Worm (Caenorhabditis elegans): ENCODE measurements around the gene R102.4.

R102.4 gene

ce11 chrIV:10737011-10737553, 42.0 kb upstream of the R102.4 start, which contains the start of gene grl-21 (continued):
- TF ChIP-seq lsy-27 (tag; optimal IDR thresholded peaks at IDR 0.05; ENCODE audit: borderline replicate concordance, insufficient read depth) (no peak), nfya-1 (tag; optimal IDR thresholded peaks at IDR 0.05; ENCODE audit: borderline replicate concordance, insufficient read depth) (no peak), mxl-1 (tag; optimal IDR thresholded peaks at IDR 0.05) (no peak), ama-1 (optimal IDR thresholded peaks at IDR 0.05) (no peak), ama-1 (GFP tag; optimal IDR thresholded peaks at IDR 0.05) (no peak), gei-17 (GFP tag; optimal IDR thresholded peaks at IDR 0.05) (no peak), snpc-1.1 (tag; optimal IDR thresholded peaks at IDR 0.05; ENCODE audit: insufficient read depth) (no peak), attf-6 (GFP tag; IDR thresholded peaks at IDR 0.05) (no peak), lir-1 (GFP tag; conservative IDR thresholded peaks at IDR 0.05) (no peak)

DNA sequence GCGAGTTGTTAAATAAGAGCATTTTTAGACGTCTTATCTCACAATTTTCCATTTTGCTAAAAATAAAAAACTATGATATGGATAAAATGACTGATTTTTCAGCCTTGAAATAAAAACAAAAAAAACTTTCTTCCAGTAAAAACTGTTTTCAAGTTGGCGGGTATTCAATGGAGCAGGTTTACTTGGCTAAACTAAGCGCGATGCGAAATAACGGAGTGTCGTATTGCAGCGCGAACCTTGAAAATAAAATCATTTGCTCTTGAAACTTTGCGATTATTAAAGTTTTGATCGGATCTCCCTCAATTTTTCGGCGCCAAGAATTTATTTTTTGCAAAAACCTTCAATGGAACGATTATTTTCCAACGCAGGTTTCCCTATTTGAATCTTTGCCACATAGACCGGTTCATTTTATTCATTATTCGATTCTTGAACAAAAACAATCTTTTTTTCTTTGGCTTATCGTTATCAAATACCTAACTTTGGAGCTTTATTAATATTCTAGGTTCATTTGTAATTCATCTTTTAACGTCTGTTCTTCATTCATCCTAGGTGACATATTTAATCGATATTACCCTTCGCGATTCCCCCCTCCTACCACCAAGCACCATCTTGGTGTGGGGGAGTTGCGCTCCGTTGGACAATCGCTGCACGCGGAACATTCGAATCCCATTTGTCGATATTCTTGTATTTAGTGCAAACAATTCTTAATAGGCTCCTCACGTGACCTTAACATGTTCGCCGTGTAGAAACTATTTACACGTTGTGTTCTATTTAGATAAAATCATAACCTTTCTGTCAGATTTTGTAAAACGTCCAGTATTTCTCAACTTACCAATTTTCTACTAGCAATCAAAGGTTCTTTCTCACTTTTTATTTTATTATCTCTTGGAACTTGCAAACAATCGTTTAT, 39.7 kb upstream of the R102.4 start, which contains the start of the genes orc-5 and cyb-1:
TSS of gene orc-5 (minus strand) at position 62 of the 910 bp plus-strand sequence.
TSS of gene cyb-1 (plus strand) at position 690 of the 910 bp plus-strand sequence.
- TF ChIP-seq ets-4 (GFP tag; optimal IDR thresholded peaks at IDR 0.05) (no peak), fkh-3 (tag; optimal IDR thresholded peaks at IDR 0.05) (no peak), hsf-1 (GFP tag; IDR thresholded peaks at IDR 0.05) (0 out of 2 replicates have a peak, but pooled peaks have one; percentile 22), hlh-12 (tag; optimal IDR thresholded peaks at IDR 0.05) (no peak), repo-1 (tag; optimal IDR thresholded peaks at IDR 0.05) (no peak), let-607 (tag; optimal IDR thresholded peaks at IDR 0.05) (no peak), dpl-1 (GFP tag; optimal IDR thresholded peaks at IDR 0.05) (peak; percentile 76), tbp1 (GFP tag; optimal IDR thresholded peaks at IDR 0.05) (no peak), lsy-27 (tag; optimal IDR thresholded peaks at IDR 0.05; ENCODE audit: borderline replicate concordance, insufficient read depth) (no peak), madf-3 (GFP tag; IDR thresholded peaks at IDR 0.05) (no peak), ceh-100 (GFP tag; IDR thresholded peaks at IDR 0.05) (no peak), madf-6 (GFP tag; IDR thresholded peaks at IDR 0.05) (peak; percentile 88), F23B12.7 (tag; optimal IDR thresholded peaks at IDR 0.05; ENCODE audit: insufficient read depth) (peak; percentile 56), nhr-27 (tag; optimal IDR thresholded peaks at IDR 0.05) (no peak), rcor-1 (GFP tag; IDR thresholded peaks at IDR 0.05) (no peak; the same call in 1 of the 2 replicates), B0035.1 (tag; optimal IDR thresholded peaks at IDR 0.05) (no peak), snpc-4 (GFP tag; optimal IDR thresholded peaks at IDR 0.05) (no peak), snpc-4 (tag; optimal IDR thresholded peaks at IDR 0.05) (peak in 2 of 4 experiments; percentile 25 to 28), madf-8 (GFP tag; conservative IDR thresholded peaks at IDR 0.05) (peak; percentile 72), lin-26 (GFP tag; IDR thresholded peaks at IDR 0.05) (no peak), hmg-1.2 (GFP tag; IDR thresholded peaks at IDR 0.05) (peak; percentile 31; the same call in 1 of the 2 replicates), D2030.7 (GFP tag; IDR thresholded peaks at IDR 0.05) (peak; percentile 46; the same call in 1 of the 2 replicates), ZK185.1 (tag; optimal IDR thresholded peaks at IDR 0.05; ENCODE audit: poor library complexity, severe bottlenecking) (no peak), cebp-1 (GFP tag; IDR thresholded peaks at IDR 0.05) (no peak), cebp-1 (tag; optimal IDR thresholded peaks at IDR 0.05) (no peak), sdz-38 (tag; optimal IDR thresholded peaks at IDR 0.05) (no peak), lin-54 (GFP tag; optimal IDR thresholded peaks at IDR 0.05) (peak; percentile 89), tbx-9 (tag; optimal IDR thresholded peaks at IDR 0.05; ENCODE audit: borderline replicate concordance) (no peak), ceh-58 (GFP tag; IDR thresholded peaks at IDR 0.05) (no peak), ceh-91 (GFP tag; IDR thresholded peaks at IDR 0.05) (peak; percentile 65), F33H1.4 (GFP tag; IDR thresholded peaks at IDR 0.05) (peak; percentile 59), ekl-4 (GFP tag; IDR thresholded peaks at IDR 0.05) (no peak), T07F8.4 (tag; optimal IDR thresholded peaks at IDR 0.05) (no peak), Y67H2A.10 (GFP tag; conservative IDR thresholded peaks at IDR 0.05) (no peak), snpc-3.4 (tag; optimal IDR thresholded peaks at IDR 0.05) (no peak), pbrm-1 (GFP tag; IDR thresholded peaks at IDR 0.05) (no peak)

Measured in whole organism, young adult.